Fruit fly (Drosophila melanogaster): ENCODE measurements around the gene Sdhaf3.

- TF ChIP-seq CTCF (optimal IDR thresholded peaks at IDR 0.05) (no peak), CG8478 (optimal IDR thresholded peaks at IDR 0.05) (no peak)
Measured at dm6 chr3R:16476472-16476871, 5.8 kb downstream of the Sdhaf3 start.

Data from S2 (cell line).